Worm (Caenorhabditis elegans): ENCODE data around the gene C15C8.8.

DNA sequence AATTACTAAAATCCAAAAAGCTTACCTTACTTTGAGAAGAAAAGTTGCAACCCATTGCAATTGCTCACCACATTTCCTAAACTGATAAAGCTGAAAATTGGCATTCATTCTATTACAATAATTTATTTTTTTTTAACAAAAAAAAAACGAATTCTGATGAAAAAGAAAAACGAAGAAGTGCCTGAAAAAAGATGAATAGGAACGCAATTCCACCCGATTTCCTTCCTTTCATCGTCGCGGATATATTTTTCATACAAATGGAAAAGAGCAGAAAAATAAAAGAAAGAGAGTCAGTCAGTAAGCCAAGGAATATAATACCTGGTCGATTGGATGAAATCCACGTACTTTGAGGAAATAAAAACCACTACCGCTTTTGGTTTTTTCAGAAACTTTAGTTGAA is 2.5 kb upstream of the C15C8.8 start, which contains the start of gene gpa-13:
- TF ChIP-seq atf-7 (tag; optimal IDR thresholded peaks at IDR 0.05), result no peak
- TF ChIP-seq Y53G8AR.9 (GFP tag; conservative IDR thresholded peaks at IDR 0.05), result no peak

Measured in whole organism, young adult.